Fruit fly (Drosophila melanogaster) whole organism, prepupa: ENCODE measurements around the gene aux.

Experiments
- Blimp-1 ChIP-seq: fragments of 200-800 bp; sonication (Bioruptor generic); optimal IDR thresholded peaks from 3 replicates; lab custom pipeline; 2017; ENCODE audit warnings: missing biosample characterization, missing genetic modification characterization, mild to moderate bottlenecking, moderate library complexity, missing genetic modification reagents
- CG10631 ChIP-seq: fragments of 200-800 bp; sonication (Bioruptor generic); optimal IDR thresholded peaks from 2 replicates; lab custom pipeline; 2016; ENCODE audit warnings: missing biosample characterization, missing genetic modification characterization
- CG10669 ChIP-seq: fragments of 200-800 bp; sonication (Bioruptor generic); optimal IDR thresholded peaks from 3 replicates; lab custom pipeline; 2018; ENCODE audit warnings: missing biosample characterization, mild to moderate bottlenecking, missing genetic modification characterization, moderate library complexity
- CG11294 ChIP-seq: fragments of 200-800 bp; sonication (Bioruptor generic); IDR thresholded peaks from 2 replicates; pipeline ENCODE4 v1.3.6; 2022; ENCODE audit warnings: missing biosample characterization, missing genetic modification characterization
- CG11762 ChIP-seq: fragments of 200-800 bp; sonication (Bioruptor generic); optimal IDR thresholded peaks from 3 replicates; lab custom pipeline; 2016; ENCODE audit warnings: missing biosample characterization, missing genetic modification characterization; ENCODE audit not compliant: insufficient read depth
- CG11902 ChIP-seq: fragments of 200-800 bp; sonication (Bioruptor generic); optimal IDR thresholded peaks from 3 replicates; lab custom pipeline; 2016; ENCODE audit warnings: missing biosample characterization, missing genetic modification characterization
- CG15336 ChIP-seq: fragments of 200-800 bp; sonication (Bioruptor generic); IDR thresholded peaks from 2 replicates; pipeline ENCODE4 v1.3.6; 2022; ENCODE audit warnings: missing biosample characterization, missing genetic modification characterization
- CG3032 ChIP-seq: fragments of 200-800 bp; optimal IDR thresholded peaks from 2 replicates; lab custom pipeline; 2019; ENCODE audit warnings: missing biosample characterization, mild to moderate bottlenecking, missing genetic modification characterization, moderate library complexity
- CG31627 ChIP-seq: fragments of 200-800 bp; sonication (Bioruptor generic); optimal IDR thresholded peaks from 3 replicates; lab custom pipeline; 2016; ENCODE audit warnings: missing biosample characterization, missing genetic modification characterization
- CG32006 ChIP-seq: fragments of 200-800 bp; sonication (Bioruptor generic); optimal IDR thresholded peaks from 3 replicates; lab custom pipeline; 2017; ENCODE audit warnings: missing biosample characterization, mild to moderate bottlenecking, missing genetic modification characterization
- CG34406 ChIP-seq: fragments of 200-800 bp; sonication (Bioruptor generic); optimal IDR thresholded peaks from 3 replicates; lab custom pipeline; 2016; ENCODE audit warnings: missing biosample characterization, missing genetic modification characterization
- CG3919 ChIP-seq: fragments of 200-800 bp; sonication (Bioruptor generic); optimal IDR thresholded peaks from 3 replicates; lab custom pipeline; 2016; ENCODE audit warnings: missing biosample characterization, missing genetic modification characterization
- CG4318 ChIP-seq: fragments of 200-800 bp; sonication (Bioruptor generic); optimal IDR thresholded peaks from 3 replicates; lab custom pipeline; 2017; ENCODE audit warnings: missing biosample characterization, mild to moderate bottlenecking, missing genetic modification characterization
- CG6163 ChIP-seq: fragments of 200-800 bp; sonication (Bioruptor generic); IDR thresholded peaks from 3 replicates; pipeline ENCODE4 v1.3.6; 2022; ENCODE audit warnings: missing biosample characterization, missing genetic modification characterization
- CG6792 ChIP-seq: fragments of 200-800 bp; sonication (Bioruptor generic); optimal IDR thresholded peaks from 3 replicates; lab custom pipeline; 2016; ENCODE audit warnings: missing biosample characterization, missing genetic modification characterization
- CG6854 ChIP-seq: fragments of 200-800 bp; sonication (Bioruptor generic); optimal IDR thresholded peaks from 2 replicates; lab custom pipeline; 2017; ENCODE audit warnings: missing biosample characterization, mild to moderate bottlenecking, missing genetic modification characterization
- CG8119 ChIP-seq: fragments of 200-800 bp; sonication (Bioruptor generic); IDR thresholded peaks from 3 replicates; pipeline ENCODE4 v1.3.6; 2022; ENCODE audit warnings: missing biosample characterization, missing genetic modification characterization
- CG8632 ChIP-seq: fragments of 200-800 bp; sonication (Bioruptor generic); optimal IDR thresholded peaks from 3 replicates; lab custom pipeline; 2016; ENCODE audit warnings: missing biosample characterization, missing genetic modification characterization
- CG9139 ChIP-seq: fragments of 200-800 bp; sonication (Bioruptor generic); optimal IDR thresholded peaks from 3 replicates; lab custom pipeline; 2017; ENCODE audit warnings: missing biosample characterization, mild to moderate bottlenecking, missing genetic modification characterization
- Eip78C ChIP-seq: fragments of 200-800 bp; sonication (Bioruptor generic); peaks from one replicate; lab custom pipeline; 2016; ENCODE audit warnings: missing biosample characterization, missing genetic modification characterization
- Eip93F ChIP-seq: fragments of 200-800 bp; sonication (Bioruptor generic); optimal IDR thresholded peaks from 2 replicates; lab custom pipeline; 2016; ENCODE audit warnings: missing biosample characterization, mild to moderate bottlenecking, missing genetic modification characterization
- Ets21C ChIP-seq: fragments of 200-800 bp; sonication (Bioruptor generic); optimal IDR thresholded peaks from 3 replicates; lab custom pipeline; 2016; ENCODE audit warnings: missing biosample characterization, missing genetic modification characterization
- Ets96B ChIP-seq: fragments of 200-800 bp; optimal IDR thresholded peaks from 2 replicates; lab custom pipeline; 2019; ENCODE audit warnings: missing biosample characterization, mild to moderate bottlenecking, missing genetic modification characterization, moderate library complexity
- Gug ChIP-seq: fragments of 200-800 bp; sonication (Bioruptor generic); IDR thresholded peaks from 2 replicates; pipeline ENCODE4 v1.3.6; 2022; ENCODE audit warnings: missing biosample characterization, missing genetic modification characterization
- Hr38 ChIP-seq: sonication (Bioruptor generic); optimal IDR thresholded peaks from 2 replicates; lab custom pipeline; 2016; ENCODE audit warnings: missing biosample characterization, missing genetic modification characterization
- Hr39 ChIP-seq: fragments of 200-800 bp; sonication (Bioruptor generic); optimal IDR thresholded peaks from 2 replicates; lab custom pipeline; 2016; ENCODE audit warnings: missing biosample characterization, missing genetic modification characterization
- Lpt ChIP-seq: fragments of 200-800 bp; sonication (Bioruptor generic); optimal IDR thresholded peaks from 3 replicates; lab custom pipeline; 2016; ENCODE audit warnings: missing biosample characterization, missing genetic modification characterization
- Met ChIP-seq: fragments of 200-800 bp; sonication (Bioruptor generic); optimal IDR thresholded peaks from 3 replicates; lab custom pipeline; 2016; ENCODE audit warnings: missing biosample characterization, missing genetic modification characterization
- OdsH ChIP-seq: fragments of 200-800 bp; sonication (Bioruptor generic); optimal IDR thresholded peaks from 3 replicates; lab custom pipeline; 2016; ENCODE audit warnings: missing biosample characterization, missing genetic modification characterization
- Smox ChIP-seq: fragments of 200-800 bp; sonication (Bioruptor generic); optimal IDR thresholded peaks from 3 replicates; lab custom pipeline; 2016; ENCODE audit warnings: missing biosample characterization, missing genetic modification characterization
- Sox102F ChIP-seq: fragments of 200-800 bp; sonication (Bioruptor generic); optimal IDR thresholded peaks from 2 replicates; lab custom pipeline; 2016; ENCODE audit warnings: missing biosample characterization, mild to moderate bottlenecking, missing genetic modification characterization
- Sox14 ChIP-seq: fragments of 200-800 bp; sonication (Bioruptor generic); optimal IDR thresholded peaks from 3 replicates; lab custom pipeline; 2016; ENCODE audit warnings: missing biosample characterization, missing genetic modification characterization
- Sox15 ChIP-seq: fragments of 200-800 bp; sonication (Bioruptor generic); optimal IDR thresholded peaks from 3 replicates; lab custom pipeline; 2016; ENCODE audit warnings: missing biosample characterization, missing genetic modification characterization
- achi ChIP-seq: fragments of 200-800 bp; sonication (Bioruptor generic); optimal IDR thresholded peaks from 3 replicates; lab custom pipeline; 2016; ENCODE audit warnings: missing biosample characterization, missing genetic modification characterization
- acj6 ChIP-seq: fragments of 200-800 bp; sonication (Bioruptor generic); optimal IDR thresholded peaks from 3 replicates; lab custom pipeline; 2016; ENCODE audit warnings: missing biosample characterization, missing genetic modification characterization
- cyc ChIP-seq: fragments of 200-800 bp; sonication (Bioruptor generic); optimal IDR thresholded peaks from 3 replicates; lab custom pipeline; 2016; ENCODE audit warnings: missing biosample characterization, missing genetic modification characterization
- dac ChIP-seq: fragments of 200-800 bp; sonication (Bioruptor generic); optimal IDR thresholded peaks from 2 replicates; lab custom pipeline; 2017; ENCODE audit warnings: missing biosample characterization, mild to moderate bottlenecking, missing genetic modification characterization
- dsx ChIP-seq: fragments of 200-800 bp; optimal IDR thresholded peaks from 3 replicates; lab custom pipeline; 2019; ENCODE audit warnings: missing biosample characterization, mild to moderate bottlenecking, missing genetic modification characterization, moderate library complexity; ENCODE audit not compliant: poor library complexity, severe bottlenecking
- eg ChIP-seq: fragments of 200-800 bp; sonication (Bioruptor generic); IDR thresholded peaks from 3 replicates; pipeline ENCODE4 v1.3.6; 2022; ENCODE audit warnings: missing biosample characterization, missing genetic modification characterization
- esn ChIP-seq: fragments of 200-800 bp; sonication (Bioruptor generic); optimal IDR thresholded peaks from 2 replicates; lab custom pipeline; 2016; ENCODE audit warnings: missing biosample characterization, mild to moderate bottlenecking, missing genetic modification characterization, moderate library complexity
- fkh ChIP-seq: fragments of 200-800 bp; sonication (Bioruptor generic); optimal IDR thresholded peaks from 3 replicates; lab custom pipeline; 2017; ENCODE audit warnings: missing biosample characterization, mild to moderate bottlenecking, missing genetic modification characterization, moderate library complexity
- lz ChIP-seq: fragments of 200-800 bp; sonication (Bioruptor generic); optimal IDR thresholded peaks from 3 replicates; lab custom pipeline; 2016; ENCODE audit warnings: missing biosample characterization, missing genetic modification characterization
- net ChIP-seq: fragments of 200-800 bp; sonication (Bioruptor generic); optimal IDR thresholded peaks from 3 replicates; lab custom pipeline; 2016; ENCODE audit warnings: missing biosample characterization, missing genetic modification characterization
- salr ChIP-seq, 2 experiments: fragments of 200-800 bp; sonication (Bioruptor generic); optimal IDR thresholded peaks; 3 replicates each; lab custom pipeline; 2016 to 2018; ENCODE audit warnings: missing biosample characterization in 2 of 2, missing genetic modification characterization in 2 of 2, mild to moderate bottlenecking in 1 of 2
- spab ChIP-seq: fragments of 200-800 bp; sonication (Bioruptor generic); optimal IDR thresholded peaks from 2 replicates; lab custom pipeline; 2017; ENCODE audit warnings: missing biosample characterization, mild to moderate bottlenecking, missing genetic modification characterization, missing genetic modification reagents
- ss ChIP-seq, 2 experiments: fragments of 200-800 bp; sonication (Bioruptor generic); optimal IDR thresholded peaks; 2 replicates in 1 of 2; 3 replicates in 1 of 2; lab custom pipeline; 2017 to 2018; ENCODE audit warnings: mild to moderate bottlenecking in 2 of 2, missing biosample characterization in 2 of 2, missing genetic modification characterization in 2 of 2, moderate library complexity in 1 of 2
- topi ChIP-seq: fragments of 200-800 bp; sonication (Bioruptor generic); optimal IDR thresholded peaks from 3 replicates; lab custom pipeline; 2016; ENCODE audit warnings: missing biosample characterization, missing genetic modification characterization

Gene aux

dm6 chr3R:4197055-4197454, 14.5 kb upstream of the aux start, which contains the start of gene beta-Man (continued):
- TF ChIP-seq Hr38 (GFP tag; lab: Kevin White, UChicago), result no peak
- TF ChIP-seq CG9139 (GFP tag; lab: Kevin White, UChicago), result peak; percentile 31
- peak; percentile 8 for TF ChIP-seq dsx (GFP tag; lab: Kevin White, UChicago)
- no peak for TF ChIP-seq Sox15 (GFP tag; lab: Kevin White, UChicago)
- no peak for TF ChIP-seq CG6792 (GFP tag; lab: Kevin White, UChicago)
- TF ChIP-seq net, result no peak
- no peak for TF ChIP-seq CG10631 (GFP tag; lab: Kevin White, UChicago)
- TF ChIP-seq CG3032 (tag; lab: Kevin White, UChicago), result no peak
- TF ChIP-seq fkh, result no peak
- no peak for TF ChIP-seq Eip93F (GFP tag; lab: Kevin White, UChicago)
- TF ChIP-seq Sox14, result peak; percentile 14
- TF ChIP-seq lz (GFP tag; lab: Kevin White, UChicago), result no peak
- peak; percentile 65 for TF ChIP-seq CG6854 (GFP tag; lab: Kevin White, UChicago)
- no peak for TF ChIP-seq CG34406
- TF ChIP-seq CG8119 (GFP tag; lab: Robert Waterston, UW), result no peak
- TF ChIP-seq dac (GFP tag; lab: Kevin White, UChicago), result no peak
- peak; percentile 9 for TF ChIP-seq Lpt (GFP tag; lab: Kevin White, UChicago)
- TF ChIP-seq Met, result no peak
- TF ChIP-seq acj6 (GFP tag; lab: Kevin White, UChicago), result no peak
- TF ChIP-seq Sox102F, result peak; percentile 17
- TF ChIP-seq CG31627 (GFP tag; lab: Kevin White, UChicago), result no peak
- no peak for TF ChIP-seq achi
- TF ChIP-seq OdsH (GFP tag; lab: Kevin White, UChicago), result no peak
- TF ChIP-seq Gug (GFP tag; lab: Robert Waterston, UW), result no peak
- no peak for TF ChIP-seq cyc (GFP tag; lab: Kevin White, UChicago)
- TF ChIP-seq ss (GFP tag; optimal IDR thresholded peaks at IDR 0.05; lab: Kevin White, UChicago), result no peak
- TF ChIP-seq salr (GFP tag; optimal IDR thresholded peaks at IDR 0.05; lab: Kevin White, UChicago), result no peak
- no peak for TF ChIP-seq Ets96B (tag; lab: Kevin White, UChicago)
- TF ChIP-seq CG11902 (GFP tag; lab: Kevin White, UChicago), result no peak
- no peak for TF ChIP-seq CG4318 (GFP tag; lab: Kevin White, UChicago)
- no peak for TF ChIP-seq CG10669 (GFP tag; lab: Kevin White, UChicago)

dm6 chr3R:4214038-4214437, 2.5 kb downstream of the aux start:
- peak; percentile 86 for TF ChIP-seq topi
- TF ChIP-seq CG8119 (GFP tag; lab: Robert Waterston, UW), result peak; percentile 88
- peak; percentile 87 for TF ChIP-seq CG32006 (GFP tag; lab: Kevin White, UChicago)
- TF ChIP-seq CG11902 (GFP tag; lab: Kevin White, UChicago), result peak; percentile 92
- peak; percentile 93 for TF ChIP-seq CG3919 (GFP tag; lab: Kevin White, UChicago)
- TF ChIP-seq CG6163 (GFP tag; lab: Robert Waterston, UW), result peak; percentile 97
- peak; percentile 88 for TF ChIP-seq net
- TF ChIP-seq CG6792 (GFP tag; lab: Kevin White, UChicago), result peak; percentile 88
- TF ChIP-seq CG8632 (GFP tag; lab: Kevin White, UChicago), result peak; percentile 77
- peak; percentile 92 for TF ChIP-seq cyc (GFP tag; lab: Kevin White, UChicago)
- TF ChIP-seq Met, result peak; percentile 77
- peak; percentile 80 for TF ChIP-seq CG9139 (GFP tag; lab: Kevin White, UChicago)
- TF ChIP-seq achi, result peak; percentile 84
- peak; percentile 96 for TF ChIP-seq Eip78C (GFP tag; lab: Kevin White, UChicago)
- TF ChIP-seq lz (GFP tag; lab: Kevin White, UChicago), result peak; percentile 87
- TF ChIP-seq CG31627 (GFP tag; lab: Kevin White, UChicago), result peak; percentile 90
- TF ChIP-seq Smox, result peak; percentile 76
- no peak for TF ChIP-seq Blimp-1 (GFP tag; lab: Kevin White, UChicago)
- TF ChIP-seq Gug (GFP tag; lab: Robert Waterston, UW), result peak; percentile 90
- TF ChIP-seq spab (GFP tag; lab: Kevin White, UChicago), result peak; percentile 87
- peak; percentile 89 for TF ChIP-seq CG11294
- TF ChIP-seq Sox102F, result peak; percentile 73
- peak; percentile 88 for TF ChIP-seq Hr39 (GFP tag; lab: Kevin White, UChicago)
- peak; percentile 81 for TF ChIP-seq esn (GFP tag; lab: Kevin White, UChicago)
- peak; percentile 87 for TF ChIP-seq Sox15 (GFP tag; lab: Kevin White, UChicago)
- TF ChIP-seq ss (GFP tag; optimal IDR thresholded peaks at IDR 0.05; lab: Kevin White, UChicago), result peak; percentile 84 to 90
- TF ChIP-seq dac (GFP tag; lab: Kevin White, UChicago), result peak; percentile 83
- peak; percentile 74 for TF ChIP-seq CG11762 (GFP tag; lab: Kevin White, UChicago)
- peak; percentile 87 for TF ChIP-seq Lpt (GFP tag; lab: Kevin White, UChicago)
- peak; percentile 82 for TF ChIP-seq dsx (GFP tag; lab: Kevin White, UChicago)
- TF ChIP-seq OdsH (GFP tag; lab: Kevin White, UChicago), result peak; percentile 92
- peak; percentile 95 for TF ChIP-seq eg (GFP tag; lab: Robert Waterston, UW)
- peak; percentile 73 for TF ChIP-seq Ets21C (GFP tag; lab: Kevin White, UChicago)
- TF ChIP-seq CG6854 (GFP tag; lab: Kevin White, UChicago), result peak; percentile 47
- peak; percentile 30 for TF ChIP-seq Eip93F (GFP tag; lab: Kevin White, UChicago)
- peak; percentile 90 for TF ChIP-seq CG15336 (GFP tag; lab: Robert Waterston, UW)
